Fruit fly (Drosophila melanogaster) whole organism, adult: ENCODE measurements around the gene CG14354.

ENCODE experiments used
- CG11617 ChIP-seq: fragments of 200-800 bp; sonication (Bioruptor generic); optimal IDR thresholded peaks from 2 replicates; lab custom pipeline; 2017; ENCODE audit warnings: mild to moderate bottlenecking, missing biosample characterization, missing genetic modification reagents, missing genetic modification characterization
- CG12768 ChIP-seq: fragments of 200-800 bp; sonication (Bioruptor generic); optimal IDR thresholded peaks from 2 replicates; lab custom pipeline; 2017; ENCODE audit warnings: missing biosample characterization, missing genetic modification characterization, mild to moderate bottlenecking, moderate library complexity, missing genetic modification reagents
- CG14711 ChIP-seq: fragments of 200-800 bp; sonication (Bioruptor generic); optimal IDR thresholded peaks from 2 replicates; lab custom pipeline; 2018; ENCODE audit warnings: missing biosample characterization, mild to moderate bottlenecking, missing genetic modification characterization, moderate library complexity
- CG1620 ChIP-seq: fragments of 200-800 bp; sonication (Bioruptor generic); optimal IDR thresholded peaks from 2 replicates; lab custom pipeline; 2016; ENCODE audit warnings: missing biosample characterization, missing genetic modification characterization
- CG33017 ChIP-seq: fragments of 200-800 bp; sonication (Bioruptor generic); optimal IDR thresholded peaks from 2 replicates; lab custom pipeline; 2018; ENCODE audit warnings: missing biosample characterization, mild to moderate bottlenecking, missing genetic modification characterization, moderate library complexity
- CG5204 ChIP-seq: fragments of 200-800 bp; sonication (Bioruptor generic); optimal IDR thresholded peaks from 2 replicates; lab custom pipeline; 2016; ENCODE audit warnings: missing biosample characterization, missing genetic modification characterization
- CG7045 ChIP-seq: fragments of 200-800 bp; sonication (Bioruptor generic); optimal IDR thresholded peaks from 2 replicates; lab custom pipeline; 2017; ENCODE audit warnings: missing biosample characterization, mild to moderate bottlenecking, missing genetic modification characterization
- CG7101 ChIP-seq: fragments of 200-800 bp; sonication (Bioruptor generic); optimal IDR thresholded peaks from 2 replicates; lab custom pipeline; 2018; ENCODE audit warnings: missing biosample characterization, mild to moderate bottlenecking, missing genetic modification characterization, moderate library complexity
- Clk ChIP-seq: fragments of 200-800 bp; sonication (Bioruptor generic); optimal IDR thresholded peaks from 2 replicates; lab custom pipeline; 2017; ENCODE audit warnings: missing biosample characterization, missing genetic modification characterization
- Crg-1 ChIP-seq: fragments of 200-800 bp; sonication (Bioruptor generic); optimal IDR thresholded peaks from 2 replicates; lab custom pipeline; 2016; ENCODE audit warnings: missing biosample characterization, missing genetic modification characterization
- Hr96 ChIP-seq: fragments of 200-800 bp; sonication (Bioruptor generic); optimal IDR thresholded peaks from 2 replicates; lab custom pipeline; 2016; ENCODE audit warnings: missing biosample characterization, missing genetic modification characterization
- Mnt ChIP-seq: fragments of 200-800 bp; sonication (Bioruptor generic); optimal IDR thresholded peaks from 2 replicates; lab custom pipeline; 2016; ENCODE audit warnings: missing biosample characterization, mild to moderate bottlenecking, missing genetic modification characterization
- bab1 ChIP-seq: fragments of 200-800 bp; sonication (Bioruptor generic); optimal IDR thresholded peaks from 3 replicates; lab custom pipeline; 2019; ENCODE audit warnings: missing biosample characterization, mild to moderate bottlenecking, missing genetic modification characterization, moderate library complexity
- cic ChIP-seq: fragments of 200-800 bp; sonication (Bioruptor generic); optimal IDR thresholded peaks from 2 replicates; lab custom pipeline; 2017; ENCODE audit warnings: missing biosample characterization, mild to moderate bottlenecking, missing genetic modification characterization, moderate library complexity
- cnc ChIP-seq, 2 experiments: fragments of >200 bp; optimal IDR thresholded peaks; 2 replicates each; lab custom pipeline; 2017
- kay ChIP-seq: fragments of 200-800 bp; sonication (Bioruptor generic); peaks from one replicate; lab custom pipeline; 2016; ENCODE audit warnings: missing biosample characterization, missing genetic modification characterization, borderline replicate concordance
- ovo ChIP-seq: fragments of 200-800 bp; sonication (Bioruptor generic); optimal IDR thresholded peaks from 2 replicates; lab custom pipeline; 2016; ENCODE audit warnings: missing biosample characterization, missing genetic modification characterization
- pad ChIP-seq: fragments of 200-800 bp; sonication (Bioruptor generic); optimal IDR thresholded peaks from 3 replicates; lab custom pipeline; 2017; ENCODE audit warnings: missing biosample characterization, missing genetic modification characterization, mild to moderate bottlenecking, moderate library complexity, missing genetic modification reagents
- tj ChIP-seq: fragments of 200-800 bp; sonication (Bioruptor generic); optimal IDR thresholded peaks from 3 replicates; lab custom pipeline; 2017; ENCODE audit warnings: missing biosample characterization, mild to moderate bottlenecking, missing genetic modification characterization, moderate library complexity
- toe ChIP-seq: fragments of 200-800 bp; sonication (Bioruptor generic); optimal IDR thresholded peaks from 2 replicates; lab custom pipeline; 2016; ENCODE audit warnings: missing biosample characterization, missing genetic modification characterization

The CG14354 gene

dm6 chr3R:25782855-25783424 is 32.3 kb upstream of the CG14354 start:
- TF ChIP-seq bab1 (GFP tag; lab: Kevin White, UChicago) (no peak), CG14711 (tag; lab: Kevin White, UChicago) (no peak)

- TF ChIP-seq Crg-1 (GFP tag; lab: Kevin White, UChicago) (no peak), CG7101 (no peak), CG5204 (GFP tag; lab: Kevin White, UChicago) (no peak), CG14711 (tag; lab: Kevin White, UChicago) (no peak), CG1620 (GFP tag; lab: Kevin White, UChicago) (no peak), CG11617 (no peak), CG12768 (GFP tag; lab: Kevin White, UChicago) (no peak), Hr96 (GFP tag; lab: Kevin White, UChicago) (no peak), ovo (GFP tag; lab: Kevin White, UChicago) (no peak), cnc (optimal IDR thresholded peaks at IDR 0.05; lab: Kevin White, UChicago) (no peak)
Measured at dm6 chr3R:25787198-25787597, 28.1 kb upstream of the CG14354 start, which contains the start of gene CG4960. CG4960 (minus strand) TSS chr3R:25787298.

- TF ChIP-seq CG14711 (tag; lab: Kevin White, UChicago) = no peak
- no peak for TF ChIP-seq pad (GFP tag; lab: Kevin White, UChicago)
- TF ChIP-seq CG33017 (tag; lab: Kevin White, UChicago) = no peak
- no peak for TF ChIP-seq kay (GFP tag; lab: Kevin White, UChicago)
- TF ChIP-seq bab1 (GFP tag; lab: Kevin White, UChicago) = no peak
- no peak for TF ChIP-seq toe (GFP tag; lab: Kevin White, UChicago)
- no peak for TF ChIP-seq tj (GFP tag; lab: Kevin White, UChicago)
- no peak for TF ChIP-seq Hr96 (GFP tag; lab: Kevin White, UChicago)
- no peak for TF ChIP-seq CG12768 (GFP tag; lab: Kevin White, UChicago)
- no peak for TF ChIP-seq CG1620 (GFP tag; lab: Kevin White, UChicago)
- no peak for TF ChIP-seq CG5204 (GFP tag; lab: Kevin White, UChicago)
- TF ChIP-seq cic (GFP tag; lab: Kevin White, UChicago) = no peak
- TF ChIP-seq CG7101 = no peak
- TF ChIP-seq CG11617 = no peak
- TF ChIP-seq Crg-1 (GFP tag; lab: Kevin White, UChicago) = no peak
- TF ChIP-seq ovo (GFP tag; lab: Kevin White, UChicago) = no peak
Measured at dm6 chr3R:25789355-25789754, 25.9 kb upstream of the CG14354 start, which contains the start of gene CG31380. CG31380 (minus strand) TSS chr3R:25789455.

- TF ChIP-seq CG5204 (GFP tag; lab: Kevin White, UChicago) (no peak), kay (GFP tag; lab: Kevin White, UChicago) (no peak), cnc (optimal IDR thresholded peaks at IDR 0.05; lab: Kevin White, UChicago) (no peak), CG14711 (tag; lab: Kevin White, UChicago) (no peak), CG33017 (tag; lab: Kevin White, UChicago) (no peak), CG1620 (GFP tag; lab: Kevin White, UChicago) (no peak)
Measured at dm6 chr3R:25790371-25790770, 24.9 kb upstream of the CG14354 start, which contains the start of gene CG31093. CG31093 (minus strand) TSS chr3R:25790471.

dm6 chr3R:25791807-25792206 is 23.5 kb upstream of the CG14354 start:
- TF ChIP-seq cic (GFP tag; lab: Kevin White, UChicago) (no peak), cnc (optimal IDR thresholded peaks at IDR 0.05; lab: Kevin White, UChicago) (no peak), CG12768 (GFP tag; lab: Kevin White, UChicago) (no peak), CG14711 (tag; lab: Kevin White, UChicago) (no peak), CG7101 (no peak), CG5204 (GFP tag; lab: Kevin White, UChicago) (no peak), tj (GFP tag; lab: Kevin White, UChicago) (no peak)

- TF ChIP-seq cic (GFP tag; lab: Kevin White, UChicago) = no peak
- TF ChIP-seq bab1 (GFP tag; lab: Kevin White, UChicago) = no peak
- TF ChIP-seq CG14711 (tag; lab: Kevin White, UChicago) = no peak
- no peak for TF ChIP-seq Clk
- no peak for TF ChIP-seq Crg-1 (GFP tag; lab: Kevin White, UChicago)
- no peak for TF ChIP-seq CG1620 (GFP tag; lab: Kevin White, UChicago)
- no peak for TF ChIP-seq CG7045 (GFP tag; lab: Kevin White, UChicago)
- TF ChIP-seq ovo (GFP tag; lab: Kevin White, UChicago) = no peak
Measured at dm6 chr3R:25806145-25806544, 9.1 kb upstream of the CG14354 start, which contains the start of gene BG642167. BG642167 (plus strand) TSS chr3R:25806445.

- TF ChIP-seq kay (GFP tag; lab: Kevin White, UChicago) (no peak), CG33017 (tag; lab: Kevin White, UChicago) (no peak), tj (GFP tag; lab: Kevin White, UChicago) (no peak), CG5204 (GFP tag; lab: Kevin White, UChicago) (no peak), bab1 (GFP tag; lab: Kevin White, UChicago) (no peak), CG12768 (GFP tag; lab: Kevin White, UChicago) (no peak), Hr96 (GFP tag; lab: Kevin White, UChicago) (no peak), CG7045 (GFP tag; lab: Kevin White, UChicago) (no peak), Clk (no peak), Mnt (GFP tag; lab: Kevin White, UChicago) (no peak)
Measured at dm6 chr3R:25810796-25811195, 4.5 kb upstream of the CG14354 start, which contains the start of gene CG5024. CG5024 (plus strand) TSS chr3R:25811096.
